Worm (Caenorhabditis elegans): ENCODE results near the gene ZK632.2.

The ZK632.2 gene

DNA sequence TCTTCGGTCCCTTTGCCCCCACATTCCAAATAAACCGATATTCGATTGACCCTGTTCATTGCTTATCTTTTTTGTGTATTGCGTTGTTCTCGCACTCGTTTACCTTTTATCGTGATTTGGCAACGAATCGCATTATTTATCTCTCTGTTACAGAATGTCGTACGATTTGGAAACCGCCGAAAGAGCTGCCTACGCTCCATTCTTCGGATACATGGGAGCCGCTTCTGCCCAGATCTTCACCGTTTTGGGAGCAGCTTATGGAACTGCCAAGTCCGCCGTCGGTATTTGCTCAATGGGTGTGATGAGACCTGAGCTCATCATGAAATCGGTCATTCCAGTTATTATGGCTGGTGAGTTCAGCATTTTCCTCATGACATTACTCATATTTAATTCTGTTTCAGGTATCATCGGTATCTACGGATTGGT is 16.9 kb upstream of the ZK632.2 start, which contains the start of gene vha-2:
vha-2 (plus strand) TSS at position 154 of the 426 bp plus-strand sequence.
- TF ChIP-seq cnd-1 (tag; optimal IDR thresholded peaks at IDR 0.05) = no peak
- no peak for TF ChIP-seq drap-1 (GFP tag; optimal IDR thresholded peaks at IDR 0.05)
- TF ChIP-seq mep-1 (tag; optimal IDR thresholded peaks at IDR 0.05) = no peak
- TF ChIP-seq unc-39 (tag; optimal IDR thresholded peaks at IDR 0.05) = no peak
- TF ChIP-seq hlh-1 (tag; optimal IDR thresholded peaks at IDR 0.05) = no peak
- no peak for TF ChIP-seq nhr-237 (tag; optimal IDR thresholded peaks at IDR 0.05)
- TF ChIP-seq M03D4.4 (tag; optimal IDR thresholded peaks at IDR 0.05) = no peak
- no peak for TF ChIP-seq zip-8 (tag; optimal IDR thresholded peaks at IDR 0.05)
- TF ChIP-seq lsy-2 (tag; optimal IDR thresholded peaks at IDR 0.05) = no peak
- TF ChIP-seq ceh-39 (tag; optimal IDR thresholded peaks at IDR 0.05) = no peak
- TF ChIP-seq unc-120 (tag; optimal IDR thresholded peaks at IDR 0.05; ENCODE audit: poor library complexity, severe bottlenecking) = no peak
- TF ChIP-seq nhr-76 (tag; optimal IDR thresholded peaks at IDR 0.05) = no peak
- TF ChIP-seq bed-3 (GFP tag; optimal IDR thresholded peaks at IDR 0.05) = no peak
- no peak for TF ChIP-seq snpc-4 (tag; optimal IDR thresholded peaks at IDR 0.05)

DNA sequence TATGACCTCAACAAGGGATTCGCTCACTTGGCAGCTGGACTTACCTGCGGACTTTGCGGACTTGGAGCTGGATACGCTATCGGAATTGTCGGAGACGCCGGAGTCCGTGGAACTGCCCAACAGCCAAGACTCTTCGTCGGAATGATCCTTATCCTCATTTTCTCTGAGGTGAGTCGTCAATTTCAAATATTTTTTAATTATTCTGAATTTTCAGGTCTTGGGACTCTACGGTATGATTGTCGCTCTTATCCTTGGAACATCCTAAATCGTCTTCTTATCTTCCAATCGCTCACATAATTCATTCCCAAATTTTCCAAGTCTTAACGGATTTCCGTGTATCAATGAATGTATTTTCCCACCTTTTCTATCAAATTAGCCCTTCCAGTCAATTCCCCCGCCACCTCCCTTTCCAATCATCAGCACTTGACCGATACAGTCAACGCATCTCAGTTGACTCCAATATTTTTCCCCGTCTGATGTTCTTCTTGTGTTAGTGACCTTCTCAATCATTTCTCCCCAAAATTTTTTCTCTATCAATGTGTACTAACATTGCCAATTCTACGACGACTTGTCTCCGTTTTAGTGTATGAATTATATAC is 16.3 kb upstream of the ZK632.2 start, which contains the start of gene R10E11.6:
R10E11.6 (plus strand) TSS at position 524 of the 599 bp plus-strand sequence.
- TF ChIP-seq pha-4 (tag; optimal IDR thresholded peaks at IDR 0.05) (no peak), blmp-1 (tag; optimal IDR thresholded peaks at IDR 0.05) (no peak), elt-3 (tag; optimal IDR thresholded peaks at IDR 0.05) (no peak), lsy-2 (tag; optimal IDR thresholded peaks at IDR 0.05) (no peak), cnd-1 (tag; optimal IDR thresholded peaks at IDR 0.05) (no peak), ceh-43 (GFP tag; optimal IDR thresholded peaks at IDR 0.05) (no peak)

DNA sequence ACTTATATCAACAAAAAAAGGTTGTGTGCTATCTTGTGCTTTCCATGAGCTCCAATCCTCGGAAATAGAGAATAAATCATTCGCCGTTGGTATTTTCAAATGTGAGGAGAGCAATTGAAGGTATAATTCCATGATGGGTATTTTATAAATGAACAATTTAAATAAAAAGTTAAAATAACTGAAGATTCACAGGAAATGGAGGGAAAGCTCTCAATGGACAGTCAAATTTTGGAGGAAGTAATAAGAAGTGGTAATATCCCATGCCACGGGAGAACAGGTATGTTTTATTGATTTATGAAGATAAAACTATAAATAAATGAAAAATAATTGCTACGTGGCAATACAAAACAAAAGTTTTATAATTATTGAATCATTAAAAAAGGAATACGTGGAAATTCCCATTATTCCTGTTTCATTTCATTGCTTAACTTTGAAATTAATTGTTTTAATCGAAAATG is 15.7 kb upstream of the ZK632.2 start:
- TF ChIP-seq ham-2 (GFP tag; optimal IDR thresholded peaks at IDR 0.05) (no peak), pha-4 (tag; optimal IDR thresholded peaks at IDR 0.05) (no peak), M03D4.4 (tag; optimal IDR thresholded peaks at IDR 0.05) (no peak), mls-2 (tag; optimal IDR thresholded peaks at IDR 0.05) (peak; percentile 40), nhr-2 (tag; optimal IDR thresholded peaks at IDR 0.05) (no peak), ceh-43 (GFP tag; optimal IDR thresholded peaks at IDR 0.05) (peak; percentile 12), nhr-28 (tag; optimal IDR thresholded peaks at IDR 0.05) (no peak), ces-1 (GFP tag; optimal IDR thresholded peaks at IDR 0.05) (no peak), blmp-1 (tag; optimal IDR thresholded peaks at IDR 0.05) (no peak), mab-5 (tag; optimal IDR thresholded peaks at IDR 0.05) (no peak), ceh-83 (GFP tag; optimal IDR thresholded peaks at IDR 0.05) (no peak)

DNA sequence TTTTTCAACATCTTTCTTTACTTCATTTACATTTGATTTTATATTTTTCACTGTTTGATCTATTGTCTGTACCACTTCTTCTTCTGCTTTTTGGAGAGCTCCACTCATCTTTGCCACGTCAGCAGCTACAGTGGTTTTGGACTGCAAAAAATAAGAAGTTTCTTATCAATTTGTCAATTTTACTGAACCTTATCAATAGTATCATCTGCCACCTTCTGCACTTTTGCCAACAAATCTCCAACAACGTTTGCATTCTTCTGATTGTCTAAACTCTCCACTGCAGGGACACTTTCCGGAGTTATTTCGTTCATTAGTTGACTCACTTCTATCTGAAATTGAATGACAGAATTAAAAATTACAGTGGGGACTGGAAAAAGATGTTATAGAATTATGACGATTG is 12.1 kb upstream of the ZK632.2 start:
- no peak for TF ChIP-seq mab-5 (tag; optimal IDR thresholded peaks at IDR 0.05)
- no peak for TF ChIP-seq ceh-43 (GFP tag; optimal IDR thresholded peaks at IDR 0.05)
- TF ChIP-seq nhr-28 (tag; optimal IDR thresholded peaks at IDR 0.05) = no peak
- no peak for TF ChIP-seq elt-1 (tag; optimal IDR thresholded peaks at IDR 0.05; ENCODE audit: borderline replicate concordance, insufficient read depth)
- no peak for TF ChIP-seq snpc-4 (tag; optimal IDR thresholded peaks at IDR 0.05)
- no peak for TF ChIP-seq lin-13 (tag; optimal IDR thresholded peaks at IDR 0.05)
- TF ChIP-seq nhr-2 (tag; optimal IDR thresholded peaks at IDR 0.05) = no peak
- TF ChIP-seq unc-120 (tag; optimal IDR thresholded peaks at IDR 0.05; ENCODE audit: poor library complexity, severe bottlenecking) = no peak
- TF ChIP-seq drap-1 (GFP tag; optimal IDR thresholded peaks at IDR 0.05) = no peak
- no peak for TF ChIP-seq blmp-1 (tag; optimal IDR thresholded peaks at IDR 0.05)
- no peak for TF ChIP-seq ztf-11 (tag; optimal IDR thresholded peaks at IDR 0.05)

DNA sequence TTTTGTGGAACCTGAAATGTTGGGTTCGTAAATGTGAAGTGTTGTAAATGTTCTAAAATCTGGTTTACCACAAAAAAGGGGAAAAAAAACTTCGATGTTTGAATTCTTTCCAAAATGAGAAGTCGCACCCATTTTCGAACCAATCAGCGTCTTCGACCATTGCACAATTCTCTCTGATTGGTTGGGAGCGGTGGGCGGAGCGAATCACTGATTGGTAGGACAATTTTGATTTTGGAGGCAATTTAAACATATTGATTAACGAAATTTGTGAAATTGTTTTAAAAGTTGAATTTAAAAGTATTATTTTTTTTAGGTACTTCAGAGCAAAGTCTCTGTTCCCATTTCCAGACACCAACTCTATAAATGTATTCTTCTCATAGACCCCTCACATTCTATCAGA is 9.8 kb upstream of the ZK632.2 start:
- TF ChIP-seq M03D4.4 (tag; optimal IDR thresholded peaks at IDR 0.05) = no peak
- no peak for TF ChIP-seq lin-32 (GFP tag; optimal IDR thresholded peaks at IDR 0.05)
- TF ChIP-seq bed-3 (GFP tag; optimal IDR thresholded peaks at IDR 0.05) = no peak
- no peak for TF ChIP-seq snpc-4 (tag; optimal IDR thresholded peaks at IDR 0.05)
- no peak for TF ChIP-seq hlh-1 (tag; optimal IDR thresholded peaks at IDR 0.05)
- no peak for TF ChIP-seq ceh-39 (tag; optimal IDR thresholded peaks at IDR 0.05)
- no peak for TF ChIP-seq tbx-8 (GFP tag; optimal IDR thresholded peaks at IDR 0.05)

Measured in whole organism, mixed stage, embryonic.